Fruit fly (Drosophila melanogaster): ENCODE results near the gene CG11983.

CG11983 gene

dm6 chr3R:9033619-9034401, 25.7 kb downstream of the CG11983 start (continued):
- TF ChIP-seq gcm2 (GFP tag; optimal IDR thresholded peaks at IDR 0.05) (peak; percentile 16), CG10209 (GFP tag; optimal IDR thresholded peaks at IDR 0.05) (peak; percentile 82), CG4328 (GFP tag; optimal IDR thresholded peaks at IDR 0.05) (peak; percentile 81), Hr51 (GFP tag; optimal IDR thresholded peaks at IDR 0.05) (peak; percentile 49 to 90), CG18599 (GFP tag; optimal IDR thresholded peaks at IDR 0.05) (peak; percentile 89), CG16779 (GFP tag; IDR thresholded peaks at IDR 0.05) (no peak), CG6683 (GFP tag; optimal IDR thresholded peaks at IDR 0.05) (peak; percentile 85), ro (GFP tag; IDR thresholded peaks at IDR 0.05) (no peak), HLH3B (GFP tag; IDR thresholded peaks at IDR 0.05) (peak; percentile 43; the same call in 1 of the 2 replicates), btn (GFP tag; optimal IDR thresholded peaks at IDR 0.05) (no peak), CHES-1-like (GFP tag; optimal IDR thresholded peaks at IDR 0.05) (no peak), CG33557 (GFP tag; optimal IDR thresholded peaks at IDR 0.05) (peak; percentile 88), Camta (GFP tag; optimal IDR thresholded peaks at IDR 0.05) (peak; percentile 49), Neu2 (GFP tag; optimal IDR thresholded peaks at IDR 0.05; ENCODE audit: borderline replicate concordance) (no peak), CG8388 (GFP tag; optimal IDR thresholded peaks at IDR 0.05) (peak; percentile 85), shn (GFP tag; optimal IDR thresholded peaks at IDR 0.05) (no peak), Gug (GFP tag; IDR thresholded peaks at IDR 0.05) (no peak), CG12659 (GFP tag; optimal IDR thresholded peaks at IDR 0.05) (peak; percentile 91), CG34224 (GFP tag; IDR thresholded peaks at IDR 0.05; ENCODE audit: partially characterized antibody) (0 out of 3 replicates have a peak, but pooled peaks have one; percentile 15), CoRest (tag; optimal IDR thresholded peaks at IDR 0.05) (peak; percentile 93), tup (GFP tag; optimal IDR thresholded peaks at IDR 0.05) (no peak), wek (GFP tag; optimal IDR thresholded peaks at IDR 0.05) (no peak), HmgD (GFP tag; optimal IDR thresholded peaks at IDR 0.05) (no peak), chinmo (GFP tag; IDR thresholded peaks at IDR 0.05; ENCODE audit: partially characterized antibody) (peak; percentile 62; the same call in 1 of the 4 replicates), CG13424 (tag; optimal IDR thresholded peaks at IDR 0.05) (peak; percentile 93), CG1529 (GFP tag; optimal IDR thresholded peaks at IDR 0.05) (peak; percentile 74), Mes4 (GFP tag; optimal IDR thresholded peaks at IDR 0.05) (peak; percentile 50), CG3838 (GFP tag; optimal IDR thresholded peaks at IDR 0.05) (peak; percentile 39), dysf (GFP tag; IDR thresholded peaks at IDR 0.05) (peak; percentile 79), grn (GFP tag; optimal IDR thresholded peaks at IDR 0.05) (peak; percentile 14), slbo (GFP tag; IDR thresholded peaks at IDR 0.05) (peak; percentile 59; the same call in 1 of the 2 replicates), otp (GFP tag; IDR thresholded peaks at IDR 0.05) (peak; percentile 63; the same call in 1 of the 3 replicates), ab (GFP tag; optimal IDR thresholded peaks at IDR 0.05) (no peak), Lpt (GFP tag; optimal IDR thresholded peaks at IDR 0.05) (no peak), gfzf (GFP tag; optimal IDR thresholded peaks at IDR 0.05) (no peak), sisA (GFP tag; IDR thresholded peaks at IDR 0.05) (no peak), Dref (GFP tag; IDR thresholded peaks at IDR 0.05) (no peak), ac (GFP tag; optimal IDR thresholded peaks at IDR 0.05) (no peak), CG14710 (tag; optimal IDR thresholded peaks at IDR 0.05) (peak; percentile 87), unc-4 (GFP tag; IDR thresholded peaks at IDR 0.05; ENCODE audit: partially characterized antibody) (no peak), CG4617 (GFP tag; optimal IDR thresholded peaks at IDR 0.05; ENCODE audit: borderline replicate concordance) (no peak), fd96Cb (tag; optimal IDR thresholded peaks at IDR 0.05) (peak; percentile 66), CG12155 (GFP tag; optimal IDR thresholded peaks at IDR 0.05) (peak; percentile 69), Xbp1 (GFP tag; optimal IDR thresholded peaks at IDR 0.05) (peak; percentile 65), CG14965 (GFP tag; optimal IDR thresholded peaks at IDR 0.05; ENCODE audit: borderline replicate concordance) (no peak), CG13123 (GFP tag; optimal IDR thresholded peaks at IDR 0.05) (peak; percentile 60), CG15011 (GFP tag; optimal IDR thresholded peaks at IDR 0.05) (peak; percentile 79), ranshi (GFP tag; IDR thresholded peaks at IDR 0.05) (no peak; the same call in 1 of the 2 replicates)

Measured in whole organism, embryonic.